Worm (Caenorhabditis elegans) whole organism, L3 larva: ENCODE results near the gene gst-9.

Source experiments
- aly-2 ChIP-seq: fragments of 150-350 bp; optimal IDR thresholded peaks from 2 replicates; lab custom pipeline; 2014; ENCODE audit warnings: missing biosample characterization, missing genetic modification characterization
- ama-1 ChIP-seq: fragments of 150-350 bp; optimal IDR thresholded peaks from 2 replicates; lab custom pipeline; 2018
- ceh-82 ChIP-seq: fragments of 150-350 bp; optimal IDR thresholded peaks from 2 replicates; lab custom pipeline; 2014; ENCODE audit warnings: missing biosample characterization, missing genetic modification characterization
- elt-2 ChIP-seq: sonication (generic microtip); optimal IDR thresholded peaks from 2 replicates; lab custom pipeline; 2016; ENCODE audit warnings: missing genetic modification reagents, mild to moderate bottlenecking, missing genetic modification characterization, missing compliant biosample characterization
- eor-1 ChIP-seq, 2 experiments: fragments of 150-350 bp; optimal IDR thresholded peaks; 2 replicates each; lab custom pipeline; 2014 to 2018; ENCODE audit warnings: missing biosample characterization in 2 of 2, missing genetic modification characterization in 2 of 2
- jun-1 ChIP-seq: fragments of 150-350 bp; optimal IDR thresholded peaks from 2 replicates; lab custom pipeline; 2014; ENCODE audit warnings: missing biosample characterization, missing genetic modification reagents, missing genetic modification characterization
- lin-15B ChIP-seq: fragments of 150-350 bp; optimal IDR thresholded peaks from 2 replicates; lab custom pipeline; 2014; ENCODE audit warnings: missing biosample characterization, missing genetic modification characterization
- nhr-11 ChIP-seq: fragments of 150-350 bp; optimal IDR thresholded peaks from 2 replicates; lab custom pipeline; 2014; ENCODE audit warnings: missing biosample characterization, missing genetic modification characterization
- nhr-23 ChIP-seq: fragments of 150-350 bp; optimal IDR thresholded peaks from 2 replicates; lab custom pipeline; 2014; ENCODE audit warnings: missing biosample characterization, missing genetic modification reagents, missing genetic modification characterization
- nhr-25 ChIP-seq: sonication (generic microtip); optimal IDR thresholded peaks from 2 replicates; lab custom pipeline; 2017; ENCODE audit warnings: missing biosample characterization, missing genetic modification characterization
- nhr-77 ChIP-seq: fragments of 150-350 bp; optimal IDR thresholded peaks from 2 replicates; lab custom pipeline; 2014; ENCODE audit warnings: missing biosample characterization, missing genetic modification characterization
- sea-2 ChIP-seq: fragments of 150-350 bp; sonication (generic microtip); optimal IDR thresholded peaks from 4 replicates; lab custom pipeline; 2014; ENCODE audit warnings: missing biosample characterization, missing genetic modification reagents, missing genetic modification characterization
- snpc-4 ChIP-seq: fragments of 150-350 bp; optimal IDR thresholded peaks from 2 replicates; lab custom pipeline; 2014; ENCODE audit warnings: missing biosample characterization, missing genetic modification characterization
- unc-39 ChIP-seq: sonication (generic microtip); optimal IDR thresholded peaks from 4 replicates; lab custom pipeline; 2017; ENCODE audit warnings: missing biosample characterization, missing genetic modification characterization

ce11 chrII:4863357-4863756, 28.0 kb upstream of the gst-9 start, which contains the start of the genes mpst-4 and F11G11.14:
- TF ChIP-seq ceh-82 (tag; lab: Kevin White, UChicago) (no peak), sea-2 (GFP tag; lab: Kevin White, UChicago) (no peak), nhr-23 (tag; lab: Kevin White, UChicago) (no peak), snpc-4 (no peak), eor-1 (tag; optimal IDR thresholded peaks at IDR 0.05; lab: Kevin White, UChicago) (no peak), elt-2 (no peak), jun-1 (tag; lab: Kevin White, UChicago) (no peak), aly-2 (tag; lab: Kevin White, UChicago) (no peak), lin-15B (no peak), unc-39 (tag; lab: Kevin White, UChicago) (no peak), ama-1 (no peak), nhr-77 (tag; lab: Kevin White, UChicago) (no peak), nhr-11 (tag; lab: Kevin White, UChicago) (no peak), nhr-25 (tag; lab: Kevin White, UChicago) (no peak)
